Worm (Caenorhabditis elegans) whole organism, L2 larva: ENCODE data around the gene str-253.

Experiments used
- R02D3.7 ChIP-seq: fragments of 150-350 bp; optimal IDR thresholded peaks from 2 replicates; lab custom pipeline; 2014; ENCODE audit warnings: missing biosample characterization, missing genetic modification characterization
- aly-2 ChIP-seq: fragments of 150-350 bp; optimal IDR thresholded peaks from 2 replicates; lab custom pipeline; 2014; ENCODE audit warnings: missing biosample characterization, missing genetic modification characterization
- ceh-82 ChIP-seq: fragments of 150-350 bp; optimal IDR thresholded peaks from 2 replicates; lab custom pipeline; 2014; ENCODE audit warnings: missing biosample characterization, missing genetic modification characterization
- gmeb-1 ChIP-seq: fragments of 150-350 bp; optimal IDR thresholded peaks from 2 replicates; lab custom pipeline; 2014; ENCODE audit warnings: missing biosample characterization, missing genetic modification characterization
- lin-11 ChIP-seq: fragments of 150-350 bp; sonication (generic microtip); optimal IDR thresholded peaks from 2 replicates; lab custom pipeline; 2014; ENCODE audit warnings: missing biosample characterization, missing genetic modification characterization, inconsistent platforms, mixed read lengths
- mab-5 ChIP-seq: fragments of 150-350 bp; optimal IDR thresholded peaks from 2 replicates; lab custom pipeline; 2014; ENCODE audit warnings: missing biosample characterization, missing genetic modification characterization
- nhr-10 ChIP-seq: sonication (generic microtip); optimal IDR thresholded peaks from 2 replicates; lab custom pipeline; 2017; ENCODE audit warnings: missing biosample characterization, missing genetic modification characterization
- nhr-21 ChIP-seq: fragments of 150-350 bp; optimal IDR thresholded peaks from 2 replicates; lab custom pipeline; 2014; ENCODE audit warnings: missing biosample characterization, missing genetic modification characterization
- nhr-23 ChIP-seq: fragments of 150-350 bp; optimal IDR thresholded peaks from 2 replicates; lab custom pipeline; 2014; ENCODE audit warnings: missing biosample characterization, missing genetic modification reagents, missing genetic modification characterization
- peb-1 ChIP-seq: fragments of 150-350 bp; optimal IDR thresholded peaks from 2 replicates; lab custom pipeline; 2014; ENCODE audit warnings: missing biosample characterization, missing genetic modification characterization
- snpc-4 ChIP-seq: fragments of 150-350 bp; optimal IDR thresholded peaks from 2 replicates; lab custom pipeline; 2014; ENCODE audit warnings: missing biosample characterization, missing genetic modification characterization
- zag-1 ChIP-seq: fragments of 150-350 bp; optimal IDR thresholded peaks from 2 replicates; lab custom pipeline; 2014; ENCODE audit warnings: missing biosample characterization, missing genetic modification characterization
- ztf-11 ChIP-seq: sonication (generic microtip); optimal IDR thresholded peaks from 2 replicates; lab custom pipeline; 2017; ENCODE audit warnings: missing biosample characterization, missing genetic modification characterization

DNA sequence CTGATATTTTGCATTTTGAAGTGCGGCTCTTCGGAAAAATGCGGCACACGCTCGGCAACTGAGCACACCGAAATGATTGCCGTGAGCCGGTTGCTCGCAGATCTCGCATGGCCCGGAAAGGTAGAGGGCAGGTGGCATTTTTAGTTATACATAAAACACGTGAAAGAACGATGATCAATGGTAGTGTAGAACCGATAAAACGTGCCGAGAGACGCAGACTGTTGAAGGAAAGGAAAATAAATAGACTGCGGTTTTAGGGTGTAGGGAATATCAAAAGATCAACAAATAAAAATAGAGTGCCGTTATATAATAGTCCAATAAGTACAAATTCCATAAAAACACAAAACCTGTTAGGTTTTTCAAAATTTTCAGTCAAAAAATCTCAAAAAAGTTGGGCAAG lies 42.5 kb downstream of the str-253 start, which contains the start of gene nhr-133:
- TF ChIP-seq ztf-11 = no peak
- no peak for TF ChIP-seq R02D3.7
- no peak for TF ChIP-seq ceh-82 (tag; lab: Kevin White, UChicago)
- no peak for TF ChIP-seq peb-1 (tag; lab: Kevin White, UChicago)
- no peak for TF ChIP-seq gmeb-1 (tag; lab: Kevin White, UChicago)
- TF ChIP-seq mab-5 (tag; lab: Kevin White, UChicago) = no peak
- TF ChIP-seq snpc-4 (tag; lab: Kevin White, UChicago) = no peak
- TF ChIP-seq lin-11 = no peak
- no peak for TF ChIP-seq zag-1 (tag; lab: Kevin White, UChicago)
- no peak for TF ChIP-seq aly-2
- TF ChIP-seq nhr-23 = no peak
- TF ChIP-seq nhr-21 = no peak
- no peak for TF ChIP-seq nhr-10 (tag; lab: Kevin White, UChicago)
